Worm (Caenorhabditis elegans) whole organism, mixed stage, embryonic: ENCODE results near the gene pho-12.

Experiments
- blmp-1 ChIP-seq: fragments of 150-350 bp; optimal IDR thresholded peaks from 2 replicates; lab custom pipeline; 2014; ENCODE audit warnings: missing biosample characterization, missing genetic modification characterization
- ceh-39 ChIP-seq: fragments of 150-350 bp; optimal IDR thresholded peaks from 2 replicates; lab custom pipeline; 2014; ENCODE audit warnings: missing biosample characterization, missing genetic modification characterization
- ces-1 ChIP-seq: fragments of 150-350 bp; optimal IDR thresholded peaks from 2 replicates; lab custom pipeline; 2014; ENCODE audit warnings: missing biosample characterization, missing genetic modification reagents, missing genetic modification characterization
- cnd-1 ChIP-seq: fragments of 200-800 bp; sonication (Bioruptor generic); optimal IDR thresholded peaks from 2 replicates; lab custom pipeline; 2018; ENCODE audit warnings: mild to moderate bottlenecking, missing genetic modification characterization, missing compliant biosample characterization
- elt-1 ChIP-seq: sonication (generic microtip); optimal IDR thresholded peaks from 2 replicates; lab custom pipeline; 2017; ENCODE audit warnings: missing genetic modification characterization, mild to moderate bottlenecking, missing compliant biosample characterization, antibody characterized with exemption, moderate library complexity, borderline replicate concordance; ENCODE audit not compliant: insufficient read depth
- nhr-12 ChIP-seq: fragments of 150-350 bp; optimal IDR thresholded peaks from 2 replicates; lab custom pipeline; 2014; ENCODE audit warnings: missing biosample characterization, missing genetic modification characterization
- nhr-2 ChIP-seq: fragments of 150-350 bp; optimal IDR thresholded peaks from 2 replicates; lab custom pipeline; 2014; ENCODE audit warnings: missing biosample characterization, missing genetic modification characterization
- nhr-28 ChIP-seq: fragments of 150-350 bp; optimal IDR thresholded peaks from 2 replicates; lab custom pipeline; 2014; ENCODE audit warnings: missing biosample characterization, missing genetic modification characterization
- nhr-76 ChIP-seq: sonication (generic microtip); optimal IDR thresholded peaks from 2 replicates; lab custom pipeline; 2017; ENCODE audit warnings: missing biosample characterization, missing genetic modification characterization
- pha-4 ChIP-seq: fragments of 150-350 bp; optimal IDR thresholded peaks from 2 replicates; lab custom pipeline; 2018; ENCODE audit warnings: missing biosample characterization, missing genetic modification reagents, missing genetic modification characterization
- snpc-4 ChIP-seq: fragments of 150-350 bp; optimal IDR thresholded peaks from 2 replicates; lab custom pipeline; 2014; ENCODE audit warnings: missing biosample characterization, missing genetic modification characterization
- unc-62 ChIP-seq: fragments of 150-350 bp; optimal IDR thresholded peaks from 2 replicates; lab custom pipeline; 2014; ENCODE audit warnings: missing biosample characterization, missing genetic modification reagents, missing genetic modification characterization

ce11 chrII:5040631-5041156 lies 19.9 kb downstream of the pho-12 start, which contains the start of gene F33G12.7:
- TF ChIP-seq unc-62 (GFP tag; lab: Kevin White, UChicago) (no peak), nhr-76 (tag; lab: Kevin White, UChicago) (no peak), nhr-2 (tag; lab: Kevin White, UChicago) (no peak), nhr-12 (no peak), pha-4 (tag; lab: Kevin White, UChicago) (no peak), ceh-39 (tag; lab: Kevin White, UChicago) (no peak), cnd-1 (tag; lab: Kevin White, UChicago) (no peak), blmp-1 (tag; lab: Kevin White, UChicago) (no peak), elt-1 (tag; lab: Kevin White, UChicago) (no peak), nhr-28 (tag; lab: Kevin White, UChicago) (no peak), ces-1 (GFP tag; lab: Kevin White, UChicago) (no peak), snpc-4 (tag; lab: Kevin White, UChicago) (no peak)
